Worm (Caenorhabditis elegans) whole organism, mixed stage, embryonic: Measurements from ENCODE around the gene abcx-1.

Source experiments
- lsy-2 ChIP-seq: fragments of 150-350 bp; optimal IDR thresholded peaks from 2 replicates; lab custom pipeline; 2014; ENCODE audit warnings: missing biosample characterization, missing genetic modification characterization
- mep-1 ChIP-seq: fragments of 150-350 bp; optimal IDR thresholded peaks from 2 replicates; lab custom pipeline; 2017; ENCODE audit warnings: missing biosample characterization, missing genetic modification reagents, missing genetic modification characterization, inconsistent platforms

DNA sequence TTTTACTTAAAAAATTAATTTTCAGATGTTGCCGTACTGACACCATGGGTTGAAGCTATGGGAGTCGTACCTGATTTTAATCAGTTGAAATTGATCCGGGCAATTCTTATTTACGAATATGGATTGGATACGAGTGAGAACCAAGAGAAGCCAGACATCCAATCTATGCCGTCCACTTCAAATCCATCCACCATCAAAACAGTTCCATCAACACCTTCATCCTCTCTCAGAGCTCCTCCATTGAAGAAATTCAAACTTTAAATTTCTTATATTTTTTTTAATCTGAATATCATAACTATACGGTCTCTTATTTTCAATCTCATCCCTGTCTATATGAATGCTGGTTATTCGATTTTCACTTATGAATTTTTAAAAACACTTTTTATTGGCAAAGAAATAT is 26.9 kb downstream of the abcx-1 start:
- TF ChIP-seq mep-1 (no peak), lsy-2 (no peak)
